Fruit fly (Drosophila melanogaster): Measurements from ENCODE around the gene Pgcl.

dm6 chrX:443981-444550 is 6.8 kb upstream of the Pgcl start:
- no peak for TF ChIP-seq Myc (optimal IDR thresholded peaks at IDR 0.05)
- no peak for TF ChIP-seq insv (optimal IDR thresholded peaks at IDR 0.05)
- no peak for TF ChIP-seq psq (optimal IDR thresholded peaks at IDR 0.05)
- no peak for TF ChIP-seq ttk (optimal IDR thresholded peaks at IDR 0.05)
- no peak for TF ChIP-seq h (optimal IDR thresholded peaks at IDR 0.05)

Data from Kc167 (cell line).